Worm (Caenorhabditis elegans): ENCODE results near the gene ints-11.
A peak's percentile ranks its signal among the peaks of the same experiment; 100 is the strongest.

The ints-11 gene

DNA sequence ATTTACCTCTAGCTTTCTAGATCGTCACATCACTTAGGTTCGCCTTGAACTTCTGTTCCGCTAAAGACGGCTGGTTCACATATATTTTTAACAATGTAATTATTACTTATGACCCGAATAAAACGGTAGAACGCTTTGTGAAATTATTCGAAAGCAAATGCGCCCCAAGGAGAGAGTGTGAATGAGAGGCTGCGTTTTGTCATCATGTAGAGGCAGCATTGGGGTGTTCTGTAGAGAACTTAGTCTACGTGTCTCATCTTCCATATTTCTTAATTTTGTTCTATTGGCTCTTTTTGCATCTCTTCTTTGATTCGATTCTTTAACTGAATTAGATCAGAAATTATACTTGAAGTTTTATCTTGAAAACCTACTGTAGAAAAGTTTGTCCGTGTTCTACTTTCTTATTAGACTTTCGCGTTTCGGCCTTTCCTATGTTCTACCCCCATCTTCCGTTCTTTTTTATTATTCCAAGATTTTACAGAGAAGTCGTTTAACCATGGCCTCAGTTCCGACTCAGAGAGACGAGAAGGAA is 5.2 kb downstream of the ints-11 start, which contains the start of gene cdc-48.2 (continued):
- TF ChIP-seq grh-1 (GFP tag; IDR thresholded peaks at IDR 0.05) (no peak), tlp-1 (tag; optimal IDR thresholded peaks at IDR 0.05) (no peak), nhr-237 (tag; optimal IDR thresholded peaks at IDR 0.05) (no peak), ceh-90 (tag; optimal IDR thresholded peaks at IDR 0.05) (no peak), irx-1 (tag; optimal IDR thresholded peaks at IDR 0.05) (no peak), ceh-63 (GFP tag; optimal IDR thresholded peaks at IDR 0.05) (no peak), blmp-1 (tag; optimal IDR thresholded peaks at IDR 0.05) (peak; percentile 36), nhr-47 (tag; optimal IDR thresholded peaks at IDR 0.05) (no peak), zip-4 (GFP tag; optimal IDR thresholded peaks at IDR 0.05) (no peak), nhr-90 (tag; optimal IDR thresholded peaks at IDR 0.05; ENCODE audit: poor library complexity) (no peak), ama-1 (optimal IDR thresholded peaks at IDR 0.05) (no peak), mef-2 (tag; optimal IDR thresholded peaks at IDR 0.05) (no peak), zag-1 (tag; optimal IDR thresholded peaks at IDR 0.05) (no peak), nhr-71 (tag; optimal IDR thresholded peaks at IDR 0.05) (no peak), Y116A8C.19 (tag; optimal IDR thresholded peaks at IDR 0.05; ENCODE audit: borderline replicate concordance) (no peak)

DNA sequence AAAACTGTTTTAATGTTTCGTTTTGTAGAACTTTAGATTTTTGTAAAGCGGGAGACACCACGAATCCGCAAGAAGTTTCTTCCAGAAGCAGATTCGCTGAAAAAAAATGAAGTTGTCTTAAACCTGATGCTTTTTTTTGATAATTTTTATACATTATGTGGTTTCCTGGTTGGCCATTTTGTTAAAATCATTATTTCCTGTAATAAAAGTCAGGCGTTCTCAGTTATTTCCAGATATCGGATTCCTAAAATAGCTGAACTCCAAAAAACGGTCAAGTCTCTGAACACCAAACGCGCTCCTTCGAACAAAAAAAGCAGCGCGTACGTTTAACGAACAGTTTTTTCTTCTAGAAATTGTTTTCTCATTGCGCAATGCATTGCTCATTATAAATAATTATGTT is 5.9 kb downstream of the ints-11 start:
- TF ChIP-seq rnt-1 (tag; optimal IDR thresholded peaks at IDR 0.05) (no peak), unc-62 (GFP tag; optimal IDR thresholded peaks at IDR 0.05) (no peak), nhr-19 (GFP tag; conservative IDR thresholded peaks at IDR 0.05) (no peak), efl-1 (optimal IDR thresholded peaks at IDR 0.05) (peak; percentile 65 to 73), efl-1 (GFP tag; optimal IDR thresholded peaks at IDR 0.05 in 1 of 2) (peak; percentile 65 to 97), lsy-2 (tag; optimal IDR thresholded peaks at IDR 0.05) (peak; percentile 15 to 88), dsc-1 (tag; optimal IDR thresholded peaks at IDR 0.05) (peak; percentile 7), lin-13 (GFP tag; optimal IDR thresholded peaks at IDR 0.05) (peak; percentile 34), nhr-237 (tag; optimal IDR thresholded peaks at IDR 0.05) (peak; percentile 35), nhr-71 (tag; optimal IDR thresholded peaks at IDR 0.05) (peak; percentile 54), fkh-8 (tag; optimal IDR thresholded peaks at IDR 0.05) (peak; percentile 55), lin-35 (GFP tag; optimal IDR thresholded peaks at IDR 0.05) (peak; percentile 39 to 85), mdl-1 (tag; optimal IDR thresholded peaks at IDR 0.05) (no peak), xbp-1 (tag; optimal IDR thresholded peaks at IDR 0.05) (peak; percentile 1), grh-1 (GFP tag; IDR thresholded peaks at IDR 0.05) (no peak), pag-3 (tag; optimal IDR thresholded peaks at IDR 0.05; ENCODE audit: borderline replicate concordance, insufficient read depth) (no peak), skn-1 (tag; optimal IDR thresholded peaks at IDR 0.05) (peak; percentile 33), nhr-20 (tag; optimal IDR thresholded peaks at IDR 0.05) (peak; percentile 24), dpl-1 (GFP tag; optimal IDR thresholded peaks at IDR 0.05) (peak; percentile 47 to 70 (median 65)), lir-3 (tag; optimal IDR thresholded peaks at IDR 0.05; ENCODE audit: poor library complexity) (peak; percentile 54), pax-3 (tag; optimal IDR thresholded peaks at IDR 0.05) (peak; percentile 37), ces-1 (GFP tag; optimal IDR thresholded peaks at IDR 0.05) (no peak), nhr-90 (tag; optimal IDR thresholded peaks at IDR 0.05; ENCODE audit: poor library complexity) (no peak), nhr-47 (tag; optimal IDR thresholded peaks at IDR 0.05) (peak; percentile 23), F16B12.6 (tag; optimal IDR thresholded peaks at IDR 0.05) (peak; percentile 24), lin-14 (GFP tag; optimal IDR thresholded peaks at IDR 0.05) (peak; percentile 46), snu-23 (GFP tag; optimal IDR thresholded peaks at IDR 0.05) (peak; percentile 42), nhr-77 (tag; optimal IDR thresholded peaks at IDR 0.05) (peak; percentile 37), nhr-85 (tag) (peak; percentile 68)

DNA sequence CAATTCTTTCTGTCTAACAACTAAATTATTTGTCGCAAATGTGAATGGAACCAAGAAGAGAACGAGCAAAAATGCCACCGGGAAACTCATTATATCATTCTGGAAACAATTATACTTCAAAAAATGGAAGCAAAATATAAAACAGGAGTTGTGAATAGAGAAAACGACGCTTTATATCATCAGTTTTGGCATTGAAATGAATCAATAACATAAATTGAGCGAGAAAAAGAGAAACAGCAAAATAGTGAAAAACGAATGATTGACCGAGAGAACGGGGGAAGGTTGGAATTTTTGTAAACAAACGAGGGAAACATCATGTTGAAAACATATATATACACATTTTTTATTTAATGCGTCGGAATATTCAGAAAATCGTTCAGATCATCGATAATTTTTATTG is 6.5 kb downstream of the ints-11 start, which contains the start of gene ctns-1:
ctns-1 (minus strand) TSS at position 101 of the 400 bp plus-strand sequence.
- TF ChIP-seq xbp-1 (tag; optimal IDR thresholded peaks at IDR 0.05) (no peak), aha-1 (tag; optimal IDR thresholded peaks at IDR 0.05) (no peak), efl-1 (optimal IDR thresholded peaks at IDR 0.05) (no peak), efl-1 (GFP tag; optimal IDR thresholded peaks at IDR 0.05 in 1 of 2) (peak in 1 of 2 experiments; percentile 11), nhr-85 (tag) (no peak), nhr-11 (tag; optimal IDR thresholded peaks at IDR 0.05) (no peak), nhr-71 (tag; optimal IDR thresholded peaks at IDR 0.05) (no peak), Y116A8C.19 (tag; optimal IDR thresholded peaks at IDR 0.05; ENCODE audit: borderline replicate concordance) (no peak), lin-39 (tag; optimal IDR thresholded peaks at IDR 0.05) (no peak)

All from whole organism, L1 larva.